Worm (Caenorhabditis elegans) whole organism, young adult: ENCODE measurements around the gene T06D8.9.

Experiments
- B0035.1 ChIP-seq: sonication (generic microtip); optimal IDR thresholded peaks from 2 replicates; lab custom pipeline; 2016; ENCODE audit warnings: missing genetic modification characterization, mild to moderate bottlenecking, missing compliant biosample characterization, missing genotype, missing genetic modification reagents
- B0261.1 ChIP-seq: sonication (generic microtip); optimal IDR thresholded peaks from 2 replicates; lab custom pipeline; 2016; ENCODE audit warnings: mild to moderate bottlenecking, missing genetic modification characterization, moderate library complexity, missing compliant biosample characterization
- F10E7.11 ChIP-seq: sonication (generic microtip); optimal IDR thresholded peaks from 2 replicates; lab custom pipeline; 2017; ENCODE audit warnings: mild to moderate bottlenecking, missing genetic modification characterization, moderate library complexity, missing compliant biosample characterization
- F22D6.2 ChIP-seq: sonication (generic microtip); optimal IDR thresholded peaks from 2 replicates; lab custom pipeline; 2016; ENCODE audit warnings: mild to moderate bottlenecking, missing genetic modification characterization, missing compliant biosample characterization
- F33H1.4 ChIP-seq: fragments of 200-800 bp; sonication (Bioruptor generic); IDR thresholded peaks from 2 replicates; pipeline ENCODE4 v1.3.6; 2022; ENCODE audit warnings: missing genetic modification reagents, missing genetic modification characterization, missing compliant biosample characterization
- F37B4.10 ChIP-seq: fragments of 200-800 bp; sonication (Bioruptor generic); IDR thresholded peaks from 2 replicates; pipeline ENCODE4 v1.3.6; 2022; ENCODE audit warnings: missing genetic modification characterization, missing compliant biosample characterization
- F55B11.4 ChIP-seq: sonication (generic microtip); optimal IDR thresholded peaks from 2 replicates; lab custom pipeline; 2016; ENCODE audit warnings: missing compliant biosample characterization, missing genetic modification characterization, borderline replicate concordance; ENCODE audit not compliant: insufficient read depth
- F57A8.1 ChIP-seq: fragments of 200-800 bp; sonication (Bioruptor generic); optimal IDR thresholded peaks from 2 replicates; lab custom pipeline; 2018; ENCODE audit warnings: mild to moderate bottlenecking, missing genetic modification characterization, moderate library complexity, missing compliant biosample characterization
- Y56A3A.18 ChIP-seq: fragments of 200-800 bp; sonication (Bioruptor generic); IDR thresholded peaks from 2 replicates; pipeline ENCODE4 v1.3.6; 2022; ENCODE audit warnings: missing genetic modification reagents, missing genetic modification characterization, missing compliant biosample characterization
- Y67H2A.10 ChIP-seq: fragments of 200-800 bp; sonication (Bioruptor generic); conservative IDR thresholded peaks from 2 replicates; pipeline ENCODE4 v1.3.6; 2022; ENCODE audit warnings: missing genetic modification reagents, missing genetic modification characterization, missing compliant biosample characterization
- akir-1 ChIP-seq: fragments of 200-800 bp; sonication (Bioruptor generic); optimal IDR thresholded peaks from 2 replicates; lab custom pipeline; 2018; ENCODE audit warnings: mild to moderate bottlenecking, missing genetic modification characterization, moderate library complexity, missing compliant biosample characterization
- attf-5 ChIP-seq: fragments of 200-800 bp; sonication (Bioruptor generic); optimal IDR thresholded peaks from 2 replicates; lab custom pipeline; 2018; ENCODE audit warnings: mild to moderate bottlenecking, missing genetic modification characterization, missing compliant biosample characterization
- attf-6 ChIP-seq: fragments of 200-800 bp; sonication (Bioruptor generic); IDR thresholded peaks from 2 replicates; pipeline ENCODE4 v1.3.6; 2022; ENCODE audit warnings: missing genetic modification reagents, missing genetic modification characterization, missing compliant biosample characterization
- ccch-3 ChIP-seq: fragments of 200-800 bp; sonication (Bioruptor generic); optimal IDR thresholded peaks from 2 replicates; lab custom pipeline; 2018; ENCODE audit warnings: mild to moderate bottlenecking, missing genetic modification characterization, missing compliant biosample characterization
- cebp-2 ChIP-seq: fragments of 200-800 bp; sonication (Bioruptor generic); IDR thresholded peaks from 2 replicates; pipeline ENCODE4 v1.3.6; 2022; ENCODE audit warnings: missing genetic modification characterization, missing compliant biosample characterization
- ceh-27 ChIP-seq: fragments of 200-800 bp; sonication (Bioruptor generic); optimal IDR thresholded peaks from 2 replicates; lab custom pipeline; 2018; ENCODE audit warnings: mild to moderate bottlenecking, missing genetic modification characterization, moderate library complexity, missing compliant biosample characterization
- ceh-79 ChIP-seq: sonication (generic microtip); optimal IDR thresholded peaks from 2 replicates; lab custom pipeline; 2017; ENCODE audit warnings: mild to moderate bottlenecking, missing genetic modification characterization, missing compliant biosample characterization
- ceh-91 ChIP-seq: fragments of 200-800 bp; sonication (Bioruptor generic); IDR thresholded peaks from 2 replicates; pipeline ENCODE4 v1.3.6; 2022; ENCODE audit warnings: missing genetic modification reagents, missing genetic modification characterization, missing compliant biosample characterization
- dox-1 ChIP-seq: fragments of 200-800 bp; sonication (Bioruptor generic); IDR thresholded peaks from 2 replicates; pipeline ENCODE4 v1.3.6; 2022; ENCODE audit warnings: missing genetic modification reagents, missing genetic modification characterization, missing compliant biosample characterization
- dpl-1 ChIP-seq: fragments of 150-350 bp; optimal IDR thresholded peaks from 2 replicates; lab custom pipeline; 2014; ENCODE audit warnings: missing biosample characterization, missing genetic modification reagents, missing genetic modification characterization
- egl-18 ChIP-seq: fragments of 200-800 bp; sonication (Bioruptor generic); IDR thresholded peaks from 2 replicates; pipeline ENCODE4 v1.3.6; 2022; ENCODE audit warnings: missing genetic modification reagents, missing genetic modification characterization, missing compliant biosample characterization
- ekl-4 ChIP-seq: fragments of 200-800 bp; sonication (Bioruptor generic); IDR thresholded peaks from 2 replicates; pipeline ENCODE4 v1.3.6; 2022; ENCODE audit warnings: missing genetic modification reagents, missing genetic modification characterization, missing compliant biosample characterization
- him-1 ChIP-seq: sonication (generic microtip); optimal IDR thresholded peaks from 2 replicates; lab custom pipeline; 2016; ENCODE audit warnings: missing genotype, missing genetic modification reagents, missing genetic modification characterization, missing compliant biosample characterization
- hrde-1 ChIP-seq: sonication (generic microtip); optimal IDR thresholded peaks from 2 replicates; lab custom pipeline; 2016; ENCODE audit warnings: missing genetic modification characterization, mild to moderate bottlenecking, missing compliant biosample characterization, moderate library complexity, missing genotype, missing genetic modification reagents, borderline replicate concordance
- hsf-1 ChIP-seq: fragments of 200-800 bp; sonication (Bioruptor generic); IDR thresholded peaks from 2 replicates; pipeline ENCODE4 v1.3.6; 2022; ENCODE audit warnings: missing genetic modification reagents, missing genetic modification characterization, missing compliant biosample characterization
- lag-1 ChIP-seq: fragments of 200-800 bp; sonication (Bioruptor generic); IDR thresholded peaks from 2 replicates; pipeline ENCODE4 v1.3.6; 2022; ENCODE audit warnings: missing genetic modification reagents, missing genetic modification characterization, missing compliant biosample characterization
- let-526 ChIP-seq: fragments of 200-800 bp; sonication (Bioruptor generic); IDR thresholded peaks from 2 replicates; pipeline ENCODE4 v1.3.6; 2022; ENCODE audit warnings: missing genetic modification reagents, missing genetic modification characterization, missing compliant biosample characterization
- let-607 ChIP-seq, 2 experiments: fragments of 200-800 bp in 1 of 2; sonication (Bioruptor generic) in 1 of 2; sonication (generic microtip) in 1 of 2; optimal IDR thresholded peaks; 2 replicates each; lab custom pipeline; 2016 to 2018; ENCODE audit warnings: mild to moderate bottlenecking in 2 of 2, missing compliant biosample characterization in 2 of 2, missing genetic modification characterization in 2 of 2, moderate library complexity in 2 of 2, missing genotype in 1 of 2
- lin-26 ChIP-seq: fragments of 200-800 bp; sonication (Bioruptor generic); IDR thresholded peaks from 2 replicates; pipeline ENCODE4 v1.3.6; 2022; ENCODE audit warnings: missing genetic modification reagents, missing genetic modification characterization, missing compliant biosample characterization
- lin-35 ChIP-seq, 3 experiments: fragments of 150-350 bp in 2 of 3; sonication (generic microtip) in 1 of 3; optimal IDR thresholded peaks; 2 replicates each; lab custom pipeline; 2014 to 2018; ENCODE audit warnings: missing biosample characterization in 3 of 3, missing genetic modification characterization in 3 of 3, missing genetic modification reagents in 3 of 3
- lsy-27 ChIP-seq: sonication (generic microtip); optimal IDR thresholded peaks from 2 replicates; lab custom pipeline; 2017; ENCODE audit warnings: missing genetic modification characterization, mild to moderate bottlenecking, missing compliant biosample characterization, antibody characterized with exemption, missing genotype, borderline replicate concordance; ENCODE audit not compliant: insufficient read depth
- madf-8 ChIP-seq: fragments of 200-800 bp; sonication (Bioruptor generic); conservative IDR thresholded peaks from 2 replicates; pipeline ENCODE4 v1.3.6; 2022; ENCODE audit warnings: missing genetic modification reagents, missing genetic modification characterization, missing compliant biosample characterization
- mcd-1 ChIP-seq: fragments of 200-800 bp; sonication (Bioruptor generic); IDR thresholded peaks from 2 replicates; pipeline ENCODE4 v1.3.6; 2022; ENCODE audit warnings: missing genetic modification reagents, missing genetic modification characterization, missing compliant biosample characterization
- mxl-1 ChIP-seq: sonication (generic microtip); optimal IDR thresholded peaks from 2 replicates; lab custom pipeline; 2016; ENCODE audit warnings: missing genetic modification characterization, missing compliant biosample characterization
- nfya-1 ChIP-seq: sonication (generic microtip); optimal IDR thresholded peaks from 2 replicates; lab custom pipeline; 2017; ENCODE audit warnings: antibody characterized with exemption, missing compliant biosample characterization, missing genetic modification characterization, borderline replicate concordance; ENCODE audit not compliant: insufficient read depth
- nfyb-1 ChIP-seq: fragments of 200-800 bp; sonication (Bioruptor generic); IDR thresholded peaks from 2 replicates; pipeline ENCODE4 v1.3.6; 2022; ENCODE audit warnings: missing genetic modification reagents, missing genetic modification characterization, missing compliant biosample characterization
- nhr-80 ChIP-seq: sonication (generic microtip); optimal IDR thresholded peaks from 2 replicates; lab custom pipeline; 2016; ENCODE audit warnings: missing genetic modification characterization, missing compliant biosample characterization
- pbrm-1 ChIP-seq: fragments of 200-800 bp; sonication (Bioruptor generic); IDR thresholded peaks from 2 replicates; pipeline ENCODE4 v1.3.6; 2022; ENCODE audit warnings: missing genetic modification reagents, missing genetic modification characterization, missing compliant biosample characterization
- pha-4 ChIP-seq: fragments of 150-350 bp; sonication (generic microtip); optimal IDR thresholded peaks from 2 replicates; lab custom pipeline; 2014; ENCODE audit warnings: missing biosample characterization, missing genetic modification reagents, missing genetic modification characterization
- somi-1 ChIP-seq: fragments of 200-800 bp; sonication (Bioruptor generic); optimal IDR thresholded peaks from 2 replicates; lab custom pipeline; 2018; ENCODE audit warnings: mild to moderate bottlenecking, missing genetic modification characterization, missing compliant biosample characterization
- sptf-2 ChIP-seq: fragments of 200-800 bp; sonication (Bioruptor generic); optimal IDR thresholded peaks from 2 replicates; lab custom pipeline; 2018; ENCODE audit warnings: mild to moderate bottlenecking, missing genetic modification characterization, missing compliant biosample characterization
- tbp1 ChIP-seq: fragments of 200-800 bp; sonication (Bioruptor generic); optimal IDR thresholded peaks from 2 replicates; lab custom pipeline; 2018; ENCODE audit warnings: mild to moderate bottlenecking, missing genetic modification characterization, missing compliant biosample characterization
- tbx-9 ChIP-seq: sonication (generic microtip); optimal IDR thresholded peaks from 2 replicates; lab custom pipeline; 2016; ENCODE audit warnings: borderline replicate concordance, missing genetic modification characterization, inconsistent platforms, missing compliant biosample characterization
- unc-62 ChIP-seq: fragments of 150-350 bp; optimal IDR thresholded peaks from 2 replicates; lab custom pipeline; 2014; ENCODE audit warnings: missing biosample characterization, missing genetic modification reagents, missing genetic modification characterization
- xnd-1 ChIP-seq: sonication (generic microtip); optimal IDR thresholded peaks from 2 replicates; lab custom pipeline; 2016; ENCODE audit warnings: missing genotype, missing genetic modification reagents, missing genetic modification characterization, missing compliant biosample characterization
- zfh-2 ChIP-seq: fragments of 200-800 bp; sonication (Bioruptor generic); conservative IDR thresholded peaks from 2 replicates; pipeline ENCODE4 v1.3.6; 2022; ENCODE audit warnings: missing genetic modification reagents, missing genetic modification characterization, missing compliant biosample characterization
- ztf-18 ChIP-seq: sonication (generic microtip); optimal IDR thresholded peaks from 2 replicates; lab custom pipeline; 2016; ENCODE audit warnings: missing genotype, mild to moderate bottlenecking, missing genetic modification characterization, missing compliant biosample characterization
- ztf-26 ChIP-seq: sonication (generic microtip); optimal IDR thresholded peaks from 2 replicates; lab custom pipeline; 2017; ENCODE audit warnings: missing genetic modification characterization, missing compliant biosample characterization
- ztf-3 ChIP-seq: fragments of 200-800 bp; sonication (Bioruptor generic); optimal IDR thresholded peaks from 2 replicates; lab custom pipeline; 2018; ENCODE audit warnings: mild to moderate bottlenecking, missing genetic modification characterization, missing compliant biosample characterization

T06D8.9 gene

DNA sequence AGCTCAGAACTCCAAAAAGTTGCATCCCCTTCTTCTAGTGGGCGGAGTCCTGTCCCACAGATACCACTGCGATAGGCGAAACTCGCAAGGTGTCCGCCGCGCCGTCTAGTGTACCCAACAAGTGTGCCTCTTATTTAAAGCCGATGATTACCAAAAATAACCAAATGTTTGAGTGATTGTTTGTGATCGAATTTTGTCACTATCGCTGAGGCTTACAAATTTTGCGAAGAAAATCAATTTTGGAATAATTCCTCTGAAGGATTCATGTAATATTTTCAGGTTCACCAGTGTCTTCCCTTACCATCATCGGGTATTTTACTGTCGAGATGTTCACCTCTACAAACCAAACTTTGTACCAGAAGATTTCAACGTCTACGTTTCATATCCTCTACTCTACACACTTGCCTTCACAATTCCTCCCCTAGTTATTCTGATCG lies 15.3 kb upstream of the T06D8.9 start (continued):
- TF ChIP-seq lin-26 = peak; percentile 64; the same call in 1 of the 2 replicates
- peak; percentile 50 to 68 for TF ChIP-seq let-607 (tag; optimal IDR thresholded peaks at IDR 0.05; lab: Kevin White, UChicago)
- no peak for TF ChIP-seq mxl-1 (tag; lab: Kevin White, UChicago)
- no peak for TF ChIP-seq ceh-79 (tag; lab: Kevin White, UChicago)
- TF ChIP-seq ztf-3 (GFP tag; lab: Kevin White, UChicago) = no peak
- TF ChIP-seq him-1 (tag; lab: Kevin White, UChicago) = peak; percentile 99
- TF ChIP-seq ztf-18 (tag; lab: Kevin White, UChicago) = peak; percentile 66
- TF ChIP-seq cebp-2 (GFP tag; lab: Robert Waterston, UW) = no peak
- TF ChIP-seq nfya-1 (tag; lab: Kevin White, UChicago) = no peak
- peak; percentile 52 for TF ChIP-seq hsf-1 (GFP tag; lab: Robert Waterston, UW)
- peak; percentile 49; the same call in 1 of the 2 replicates for TF ChIP-seq ceh-91 (GFP tag; lab: Robert Waterston, UW)
- TF ChIP-seq lag-1 (GFP tag; lab: Robert Waterston, UW) = no peak
- TF ChIP-seq tbp1 (GFP tag; lab: Kevin White, UChicago) = peak; percentile 82
- TF ChIP-seq Y56A3A.18 = peak; percentile 66; the same call in 1 of the 2 replicates
- TF ChIP-seq akir-1 (GFP tag; lab: Kevin White, UChicago) = no peak
- TF ChIP-seq madf-8 (GFP tag; lab: Robert Waterston, UW) = peak; percentile 85
- peak; percentile 33 for TF ChIP-seq B0261.1
- no peak for TF ChIP-seq F10E7.11 (tag; lab: Kevin White, UChicago)
- TF ChIP-seq attf-5 = peak; percentile 40
- peak; percentile 82 for TF ChIP-seq xnd-1 (tag; lab: Kevin White, UChicago)
- TF ChIP-seq let-526 (GFP tag; lab: Robert Waterston, UW) = no peak
- peak; percentile 97 for TF ChIP-seq pbrm-1
- TF ChIP-seq unc-62 = no peak
- peak; percentile 89 for TF ChIP-seq ekl-4
- TF ChIP-seq nhr-80 (tag; lab: Kevin White, UChicago) = peak; percentile 60
- TF ChIP-seq dpl-1 (GFP tag; lab: Kevin White, UChicago) = no peak
- TF ChIP-seq tbx-9 (tag; lab: Kevin White, UChicago) = peak; percentile 11
- no peak for TF ChIP-seq F57A8.1 (GFP tag; lab: Kevin White, UChicago)
- TF ChIP-seq F33H1.4 (GFP tag; lab: Robert Waterston, UW) = peak; percentile 74
- TF ChIP-seq F55B11.4 (tag; lab: Kevin White, UChicago) = no peak
- TF ChIP-seq somi-1 (GFP tag; lab: Kevin White, UChicago) = peak; percentile 3
- peak; percentile 30 for TF ChIP-seq B0035.1
- TF ChIP-seq hrde-1 = peak; percentile 32
- no peak for TF ChIP-seq ccch-3
- TF ChIP-seq pha-4 (tag; lab: Kevin White, UChicago) = no peak
- TF ChIP-seq ztf-26 = no peak
- peak; percentile 76 for TF ChIP-seq zfh-2 (GFP tag; lab: Robert Waterston, UW)
- peak; percentile 94 for TF ChIP-seq dox-1 (GFP tag; lab: Robert Waterston, UW)

ce11 chrII:11226379-11226778 lies 13.0 kb upstream of the T06D8.9 start, which contains the start of gene T06D8.2:
Gene T06D8.2 (plus strand): TSS chrII:11226679.
- TF ChIP-seq let-526 (GFP tag; lab: Robert Waterston, UW) (no peak), egl-18 (GFP tag; lab: Robert Waterston, UW) (no peak), attf-6 (GFP tag; lab: Robert Waterston, UW) (no peak), F22D6.2 (tag; lab: Kevin White, UChicago) (no peak), ceh-27 (no peak), B0035.1 (no peak), lsy-27 (tag; lab: Kevin White, UChicago) (no peak), nfyb-1 (GFP tag; lab: Robert Waterston, UW) (no peak), mcd-1 (no peak), dpl-1 (GFP tag; lab: Kevin White, UChicago) (no peak), F37B4.10 (GFP tag; lab: Robert Waterston, UW) (no peak), Y67H2A.10 (no peak), sptf-2 (no peak), lin-26 (no peak), lin-35 (GFP tag; optimal IDR thresholded peaks at IDR 0.05; lab: Kevin White, UChicago) (no peak)
